Fruit fly (Drosophila melanogaster): Measurements from ENCODE around the gene CG13875.

Gene CG13875

dm6 chr3L:205723-206284, 26.1 kb downstream of the CG13875 start, which contains the start of the genes Gk1 and CG13876 (continued):
- peak; percentile 95 for TF ChIP-seq CG14050 (GFP tag; IDR thresholded peaks at IDR 0.05)
- TF ChIP-seq PHDP (tag; optimal IDR thresholded peaks at IDR 0.05): peak; percentile 99
- TF ChIP-seq cg (GFP tag; optimal IDR thresholded peaks at IDR 0.05): no peak
- TF ChIP-seq CG10209 (GFP tag; optimal IDR thresholded peaks at IDR 0.05): peak; percentile 95
- peak; percentile 94 for TF ChIP-seq CG2199 (GFP tag; IDR thresholded peaks at IDR 0.05)
- TF ChIP-seq CG17612 (GFP tag; IDR thresholded peaks at IDR 0.05): peak; percentile 87
- peak; percentile 85; the same call in 2 of the 3 replicates for TF ChIP-seq Mrtf (GFP tag; IDR thresholded peaks at IDR 0.05)
- peak; percentile 95 for TF ChIP-seq sob (GFP tag; IDR thresholded peaks at IDR 0.05)
- TF ChIP-seq CG5180 (GFP tag; optimal IDR thresholded peaks at IDR 0.05): peak; percentile 86
- TF ChIP-seq Hand (GFP tag; optimal IDR thresholded peaks at IDR 0.05): peak; percentile 96
- TF ChIP-seq CG12071 (GFP tag; optimal IDR thresholded peaks at IDR 0.05): peak; percentile 88
- TF ChIP-seq vnd (GFP tag; IDR thresholded peaks at IDR 0.05; ENCODE audit: partially characterized antibody): no peak
- peak; percentile 91 for TF ChIP-seq CG12942 (GFP tag; optimal IDR thresholded peaks at IDR 0.05)
- peak; percentile 47 for TF ChIP-seq her (GFP tag; optimal IDR thresholded peaks at IDR 0.05)
- peak; percentile 96 for TF ChIP-seq nom (GFP tag; optimal IDR thresholded peaks at IDR 0.05)
- no peak for TF ChIP-seq eyg (GFP tag; optimal IDR thresholded peaks at IDR 0.05)
- TF ChIP-seq CG6654 (GFP tag; optimal IDR thresholded peaks at IDR 0.05): peak; percentile 66
- TF ChIP-seq chm (GFP tag; IDR thresholded peaks at IDR 0.05): peak; percentile 96
- peak; percentile 74 for TF ChIP-seq stwl (tag; optimal IDR thresholded peaks at IDR 0.05)
- peak; percentile 74 for TF ChIP-seq GATAe (GFP tag; conservative IDR thresholded peaks at IDR 0.05)
- TF ChIP-seq CG13894 (tag; optimal IDR thresholded peaks at IDR 0.05): peak; percentile 98
- TF ChIP-seq Tbp (GFP tag; optimal IDR thresholded peaks at IDR 0.05): no peak
- peak; percentile 26; the same call in 1 of the 2 replicates for TF ChIP-seq aop (GFP tag; IDR thresholded peaks at IDR 0.05)
- TF ChIP-seq CrebB (tag; optimal IDR thresholded peaks at IDR 0.05): peak; percentile 96
- TF ChIP-seq bbx (GFP tag; IDR thresholded peaks at IDR 0.05; ENCODE audit: partially characterized antibody): no peak
- peak; percentile 94 for TF ChIP-seq sd (tag; optimal IDR thresholded peaks at IDR 0.05)
- peak; percentile 94 for TF ChIP-seq corto (GFP tag; optimal IDR thresholded peaks at IDR 0.05)
- TF ChIP-seq Myb (GFP tag; optimal IDR thresholded peaks at IDR 0.05): peak; percentile 34
- peak; percentile 89 for TF ChIP-seq kah (GFP tag; optimal IDR thresholded peaks at IDR 0.05)
- TF ChIP-seq hbn (GFP tag; IDR thresholded peaks at IDR 0.05; ENCODE audit: partially characterized antibody): no peak
- TF ChIP-seq CG17802 (tag; optimal IDR thresholded peaks at IDR 0.05): peak; percentile 53
- TF ChIP-seq CG13624 (GFP tag; optimal IDR thresholded peaks at IDR 0.05): peak; percentile 58
- TF ChIP-seq CG8478 (optimal IDR thresholded peaks at IDR 0.05): no peak
- TF ChIP-seq Med (GFP tag): peak; percentile 92
- TF ChIP-seq ab (GFP tag; optimal IDR thresholded peaks at IDR 0.05): no peak
- no peak for TF ChIP-seq Dll (GFP tag; IDR thresholded peaks at IDR 0.05; ENCODE audit: partially characterized antibody)
- TF ChIP-seq CG12155 (GFP tag; optimal IDR thresholded peaks at IDR 0.05): peak; percentile 92
- TF ChIP-seq ranshi (GFP tag; IDR thresholded peaks at IDR 0.05): peak; percentile 94
- TF ChIP-seq trem (tag; optimal IDR thresholded peaks at IDR 0.05): peak; percentile 93
- TF ChIP-seq CG6683 (GFP tag; optimal IDR thresholded peaks at IDR 0.05): peak; percentile 92
- peak; percentile 85 for TF ChIP-seq CG4730 (GFP tag; IDR thresholded peaks at IDR 0.05)
- peak; percentile 93 for TF ChIP-seq fd3F (GFP tag; optimal IDR thresholded peaks at IDR 0.05)
- no peak for TF ChIP-seq CG4282 (GFP tag; optimal IDR thresholded peaks at IDR 0.05)
- TF ChIP-seq Sry-β (GFP tag; optimal IDR thresholded peaks at IDR 0.05): peak; percentile 30
- TF ChIP-seq Eip74EF (GFP tag; optimal IDR thresholded peaks at IDR 0.05): peak in 1 of 2 experiments; percentile 93
- TF ChIP-seq hkb (optimal IDR thresholded peaks at IDR 0.05): no peak
- peak; percentile 96 for TF ChIP-seq hkb (GFP tag; IDR thresholded peaks at IDR 0.05)
- peak; percentile 87 for TF ChIP-seq CG3407 (GFP tag; optimal IDR thresholded peaks at IDR 0.05)
- peak; percentile 86 for TF ChIP-seq org-1 (GFP tag; optimal IDR thresholded peaks at IDR 0.05)
- no peak for TF ChIP-seq cad (GFP tag; optimal IDR thresholded peaks at IDR 0.05)

Data from whole organism, embryonic.